Worm (Caenorhabditis elegans) whole organism, midembryonic: ENCODE results near the gene F11A5.9.

Experiments used
- T22C8.4 ChIP-seq: fragments of 200-800 bp; sonication (Bioruptor generic); IDR thresholded peaks from 2 replicates; pipeline ENCODE4 v1.3.6; 2022; ENCODE audit warnings: missing genetic modification characterization, missing compliant biosample characterization
- cog-1 ChIP-seq: sonication (generic microtip); optimal IDR thresholded peaks from 2 replicates; lab custom pipeline; 2016; ENCODE audit warnings: missing genetic modification characterization, missing compliant biosample characterization
- flt-1 ChIP-seq: fragments of 200-800 bp; sonication (Bioruptor generic); IDR thresholded peaks from 2 replicates; pipeline ENCODE4 v1.3.6; 2022; ENCODE audit warnings: missing genetic modification characterization, missing compliant biosample characterization
- klf-2 ChIP-seq: fragments of 200-800 bp; sonication (Bioruptor generic); conservative IDR thresholded peaks from 2 replicates; pipeline ENCODE4 v1.3.6; 2022; ENCODE audit warnings: missing genetic modification reagents, missing genetic modification characterization, missing compliant biosample characterization
- med-1 ChIP-seq: sonication (generic microtip); optimal IDR thresholded peaks from 2 replicates; lab custom pipeline; 2017; ENCODE audit warnings: missing genetic modification characterization, mild to moderate bottlenecking, missing compliant biosample characterization, antibody characterized with exemption, missing genetic modification reagents; ENCODE audit not compliant: insufficient read depth
- ref-1 ChIP-seq: fragments of 200-800 bp; sonication (Bioruptor generic); conservative IDR thresholded peaks from 2 replicates; pipeline ENCODE4 v1.3.6; 2022; ENCODE audit warnings: missing genetic modification reagents, missing genetic modification characterization, missing compliant biosample characterization
- tab-1 ChIP-seq: fragments of 200-800 bp; sonication (Bioruptor generic); IDR thresholded peaks from 2 replicates; pipeline ENCODE4 v1.3.6; 2022; ENCODE audit warnings: missing genetic modification characterization, missing compliant biosample characterization
- ztf-23 ChIP-seq: fragments of 200-800 bp; sonication (Bioruptor generic); IDR thresholded peaks from 2 replicates; pipeline ENCODE4 v1.3.6; 2022; ENCODE audit warnings: missing genetic modification reagents, missing genetic modification characterization, missing compliant biosample characterization
- ztf-29 ChIP-seq: fragments of 200-800 bp; sonication (Bioruptor generic); IDR thresholded peaks from 2 replicates; pipeline ENCODE4 v1.3.6; 2022; ENCODE audit warnings: missing genetic modification reagents, missing genetic modification characterization, missing compliant biosample characterization

F11A5.9 gene

DNA sequence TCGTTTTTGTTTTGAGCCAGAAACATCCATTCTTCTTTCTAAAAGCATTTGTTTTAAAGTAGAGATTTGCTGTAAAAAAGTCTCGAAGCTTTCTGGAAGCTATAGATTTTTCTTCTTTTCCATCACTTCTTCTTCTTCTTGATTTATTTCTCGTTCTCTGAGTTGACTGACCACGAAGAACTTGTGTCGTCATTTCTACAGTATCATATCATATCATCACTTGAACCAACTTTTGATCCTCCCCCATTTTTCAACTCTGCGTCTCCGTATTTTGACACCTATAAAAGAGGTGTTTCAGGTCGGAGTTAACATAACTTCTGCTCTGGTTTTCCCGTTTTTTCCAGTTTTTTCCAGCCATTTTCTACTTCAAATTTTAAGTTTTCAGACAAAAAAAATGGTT lies at the start of gene F11A5.9:
TSS of gene F11A5.9 (plus strand) at position 386 of the 400 bp plus-strand sequence.
- TF ChIP-seq T22C8.4, result no peak
- no peak for TF ChIP-seq ztf-29
- TF ChIP-seq med-1 (GFP tag; lab: Kevin White, UChicago), result no peak
- TF ChIP-seq flt-1, result no peak
- TF ChIP-seq ztf-23 (GFP tag; lab: Robert Waterston, UW), result no peak
- TF ChIP-seq klf-2, result no peak
- TF ChIP-seq tab-1 (GFP tag; lab: Robert Waterston, UW), result no peak

DNA sequence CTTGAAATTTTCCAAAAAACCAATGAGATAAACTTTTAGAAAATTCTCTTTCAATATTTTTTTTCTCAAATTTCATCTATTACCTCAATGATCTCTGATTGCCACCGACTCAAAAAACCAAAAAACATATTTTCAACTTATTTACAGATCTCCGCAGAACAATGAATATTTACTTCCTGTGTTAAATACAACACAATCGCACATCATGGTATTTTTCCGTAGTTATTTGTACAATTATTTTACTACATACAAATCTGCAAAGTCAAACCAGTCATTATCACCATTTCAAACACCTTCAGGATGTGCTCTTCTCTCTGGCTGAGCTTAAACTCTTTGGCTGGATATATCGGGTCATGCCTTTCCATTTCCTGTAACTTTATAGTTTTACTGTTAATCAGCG lies 48.8 kb upstream of the F11A5.9 start, which contains the start of gene str-108:
TSS of gene str-108 (plus strand) at position 301 of the 400 bp plus-strand sequence.
- no peak for TF ChIP-seq flt-1
- no peak for TF ChIP-seq tab-1 (GFP tag; lab: Robert Waterston, UW)
- no peak for TF ChIP-seq klf-2
- no peak for TF ChIP-seq cog-1
- TF ChIP-seq med-1 (GFP tag; lab: Kevin White, UChicago), result no peak
- TF ChIP-seq T22C8.4, result no peak
- TF ChIP-seq ztf-23 (GFP tag; lab: Robert Waterston, UW), result no peak
- TF ChIP-seq ref-1, result no peak
- TF ChIP-seq ztf-29, result no peak

DNA sequence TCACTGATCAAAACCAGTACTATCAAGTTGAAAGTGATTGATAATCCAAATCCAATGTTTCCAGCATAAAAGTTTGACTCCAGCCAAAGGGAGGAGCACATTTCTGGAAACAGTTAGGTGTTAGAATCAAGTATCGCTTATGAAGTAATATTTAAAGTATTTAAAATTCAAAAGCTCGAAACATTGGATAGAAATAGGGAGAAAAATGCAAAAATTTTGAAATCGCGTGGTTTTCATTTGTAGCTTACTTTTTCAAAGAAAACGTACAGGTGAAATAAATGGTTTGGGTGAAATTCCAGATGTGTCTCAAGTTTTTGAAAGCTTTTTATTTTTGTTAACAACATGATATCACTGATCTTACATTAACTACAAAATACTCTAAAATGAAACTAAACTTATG lies 45.7 kb upstream of the F11A5.9 start, which contains the start of gene str-111:
TSS of gene str-111 (minus strand) at position 101 of the 400 bp plus-strand sequence.
- no peak for TF ChIP-seq klf-2
- TF ChIP-seq ztf-23 (GFP tag; lab: Robert Waterston, UW), result no peak
- TF ChIP-seq flt-1, result no peak
- no peak for TF ChIP-seq ref-1
- no peak for TF ChIP-seq ztf-29
- no peak for TF ChIP-seq T22C8.4
- no peak for TF ChIP-seq med-1 (GFP tag; lab: Kevin White, UChicago)
- no peak for TF ChIP-seq cog-1
- TF ChIP-seq tab-1 (GFP tag; lab: Robert Waterston, UW), result no peak

DNA sequence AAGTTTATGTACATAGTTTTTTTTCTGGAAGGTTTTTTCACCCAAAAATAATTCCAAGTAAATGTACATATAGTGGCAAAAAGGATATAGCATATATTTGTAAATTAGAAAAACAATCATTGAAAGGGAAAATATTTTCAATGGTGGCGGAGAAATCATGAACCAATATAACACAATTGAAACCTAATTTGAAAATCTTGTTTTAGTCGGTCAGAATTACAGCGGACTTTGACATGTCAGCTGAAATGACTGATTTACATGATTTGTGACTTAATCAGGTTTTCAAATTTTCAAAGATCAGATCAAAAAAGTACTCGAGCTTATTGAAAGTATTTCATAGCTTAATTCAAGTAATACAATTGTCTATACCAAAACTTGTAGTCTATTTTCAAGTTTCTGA lies 43.0 kb upstream of the F11A5.9 start, which contains the start of gene K05D4.9:
TSS of gene K05D4.9 (minus strand) at position 101 of the 400 bp plus-strand sequence.
- TF ChIP-seq tab-1 (GFP tag; lab: Robert Waterston, UW), result no peak
- no peak for TF ChIP-seq ref-1
- TF ChIP-seq med-1 (GFP tag; lab: Kevin White, UChicago), result no peak
- no peak for TF ChIP-seq ztf-23 (GFP tag; lab: Robert Waterston, UW)
- TF ChIP-seq T22C8.4, result no peak
- no peak for TF ChIP-seq flt-1
- TF ChIP-seq klf-2, result no peak
- no peak for TF ChIP-seq cog-1
- TF ChIP-seq ztf-29, result no peak

DNA sequence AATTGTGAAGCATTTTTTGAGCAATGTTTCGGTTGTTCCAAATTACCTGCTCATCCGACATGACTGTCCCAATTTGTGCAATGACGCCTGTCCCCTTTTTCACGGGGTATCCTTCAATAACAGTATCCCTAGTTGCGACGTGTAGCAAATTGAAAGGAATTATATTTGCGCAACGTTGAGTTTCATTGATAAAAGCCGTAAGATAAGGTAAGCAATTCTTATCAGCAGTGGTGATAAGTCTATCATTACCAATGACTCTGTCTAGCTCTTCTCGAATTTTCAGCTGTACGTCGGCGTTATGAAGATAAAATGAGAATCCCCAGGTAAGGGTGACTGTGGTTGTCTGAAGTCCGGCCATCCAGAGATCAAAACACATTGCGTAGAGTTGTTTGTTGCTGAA lies 40.6 kb upstream of the F11A5.9 start:
- no peak for TF ChIP-seq ztf-29
- TF ChIP-seq klf-2, result no peak
- TF ChIP-seq flt-1, result no peak
- no peak for TF ChIP-seq tab-1 (GFP tag; lab: Robert Waterston, UW)
- TF ChIP-seq ztf-23 (GFP tag; lab: Robert Waterston, UW), result no peak
- no peak for TF ChIP-seq ref-1
- no peak for TF ChIP-seq T22C8.4
- TF ChIP-seq cog-1, result no peak
- TF ChIP-seq med-1 (GFP tag; lab: Kevin White, UChicago), result no peak

DNA sequence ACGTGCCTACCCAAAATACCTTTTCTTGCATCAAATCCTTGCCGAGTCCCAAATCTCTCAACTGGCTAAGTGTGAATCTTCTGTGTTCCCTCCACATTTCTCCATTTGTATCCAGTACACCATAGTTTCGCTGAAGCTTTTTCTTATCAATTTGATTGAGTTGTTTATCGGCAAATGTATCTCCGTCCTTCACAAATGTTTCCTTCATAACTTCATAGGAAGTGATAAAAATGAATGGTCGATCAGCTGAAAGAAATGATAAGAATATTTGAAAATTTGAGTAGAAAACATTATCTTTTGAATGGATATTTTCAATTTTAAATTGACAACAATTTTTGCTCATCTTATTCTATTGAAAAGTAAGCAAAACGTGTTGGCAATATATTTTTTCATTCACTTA lies 39.5 kb upstream of the F11A5.9 start:
- TF ChIP-seq cog-1, result no peak
- no peak for TF ChIP-seq klf-2
- TF ChIP-seq med-1 (GFP tag; lab: Kevin White, UChicago), result no peak
- no peak for TF ChIP-seq T22C8.4
- no peak for TF ChIP-seq ztf-23 (GFP tag; lab: Robert Waterston, UW)
- TF ChIP-seq tab-1 (GFP tag; lab: Robert Waterston, UW), result no peak

DNA sequence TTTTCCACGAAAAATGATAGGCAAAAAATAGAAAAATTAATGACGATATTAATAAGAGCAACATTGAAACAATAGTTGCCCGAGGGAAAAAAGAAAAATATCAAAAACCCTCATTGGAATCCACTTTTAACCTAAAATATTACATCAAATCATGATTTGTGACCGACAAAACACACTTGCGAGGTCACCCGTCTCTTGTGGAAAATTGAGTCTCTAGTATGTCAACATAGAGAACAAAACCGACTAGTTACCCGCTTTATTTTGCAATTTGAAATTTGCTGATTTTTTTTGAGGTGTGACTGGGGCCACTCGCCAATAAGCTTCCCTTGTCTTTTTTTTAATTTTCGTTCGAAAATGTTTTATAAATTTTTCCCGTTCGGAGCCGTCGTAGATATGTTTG lies 38.9 kb upstream of the F11A5.9 start, which contains the start of gene cyp-33D1:
TSS of gene cyp-33D1 (minus strand) at position 101 of the 400 bp plus-strand sequence.
- TF ChIP-seq ref-1, result no peak

DNA sequence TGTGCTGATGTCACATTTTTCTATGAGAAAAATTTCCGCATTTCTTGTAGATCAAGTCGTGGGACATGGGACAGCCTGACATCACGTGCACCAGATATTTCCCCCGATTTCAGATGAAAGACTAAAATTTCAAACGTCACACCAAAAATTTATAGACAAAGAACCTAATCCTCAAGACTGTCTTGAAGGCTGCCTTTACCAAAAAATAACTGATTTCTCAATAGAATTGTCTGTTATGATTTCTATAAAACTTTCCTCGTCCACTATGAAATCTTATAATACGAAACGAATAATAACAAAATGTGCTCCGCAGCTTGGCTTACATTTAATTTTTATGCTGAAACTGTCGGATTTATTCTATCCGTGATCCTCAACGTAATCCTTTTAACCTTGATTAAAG lies 34.3 kb upstream of the F11A5.9 start, which contains the start of gene str-106:
TSS of gene str-106 (plus strand) at position 301 of the 400 bp plus-strand sequence.
- TF ChIP-seq klf-2 (no peak), flt-1 (no peak), ztf-23 (GFP tag; lab: Robert Waterston, UW) (no peak), tab-1 (GFP tag; lab: Robert Waterston, UW) (no peak)

DNA sequence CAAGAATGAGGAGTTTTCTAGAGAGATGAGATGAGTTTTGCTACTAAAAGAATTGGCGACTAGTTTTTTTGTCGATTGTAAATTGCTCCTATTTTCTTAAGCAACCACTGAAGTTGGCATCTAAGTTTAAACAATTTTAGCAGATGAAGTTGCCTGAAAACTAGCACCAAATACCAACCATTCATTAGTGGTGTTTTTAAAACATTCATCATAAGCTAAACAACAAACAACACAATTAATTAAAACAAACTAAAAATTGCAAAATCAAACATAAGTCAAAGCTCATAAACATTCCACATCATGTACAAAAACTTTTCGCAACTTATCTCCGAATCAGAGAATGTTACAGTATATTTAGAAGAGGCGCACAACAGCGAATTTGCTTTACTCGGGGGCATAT lies 32.6 kb upstream of the F11A5.9 start, which contains the start of gene srz-13:
TSS of gene srz-13 (plus strand) at position 301 of the 400 bp plus-strand sequence.
- TF ChIP-seq tab-1 (GFP tag; lab: Robert Waterston, UW) (no peak), klf-2 (no peak), ztf-23 (GFP tag; lab: Robert Waterston, UW) (no peak), cog-1 (no peak), ztf-29 (no peak), T22C8.4 (no peak), flt-1 (no peak), ref-1 (no peak), med-1 (GFP tag; lab: Kevin White, UChicago) (no peak)

DNA sequence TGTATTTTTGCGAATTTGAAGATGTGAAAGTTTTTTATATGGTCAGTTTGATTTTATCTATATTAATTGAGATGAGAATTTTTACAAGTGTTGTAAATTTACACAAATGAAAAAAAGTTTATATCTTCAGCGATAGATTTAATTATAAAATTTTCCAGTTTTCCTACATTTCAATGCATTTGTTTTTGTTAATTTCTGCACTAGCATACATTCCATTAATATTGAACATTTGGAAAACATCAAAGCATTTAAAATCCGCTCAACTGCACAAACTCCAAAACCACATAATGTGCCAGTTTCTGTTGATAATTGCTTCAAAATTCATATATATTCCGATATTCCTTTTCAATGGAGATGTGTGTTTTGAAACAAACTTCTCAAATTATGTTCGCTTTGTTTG lies 31.8 kb upstream of the F11A5.9 start, which contains the start of gene srh-277:
TSS of gene srh-277 (plus strand) at position 301 of the 400 bp plus-strand sequence.
- no peak for TF ChIP-seq ztf-23 (GFP tag; lab: Robert Waterston, UW)
- no peak for TF ChIP-seq T22C8.4
- TF ChIP-seq med-1 (GFP tag; lab: Kevin White, UChicago), result no peak
- no peak for TF ChIP-seq cog-1
- no peak for TF ChIP-seq klf-2
- TF ChIP-seq ztf-29, result no peak

DNA sequence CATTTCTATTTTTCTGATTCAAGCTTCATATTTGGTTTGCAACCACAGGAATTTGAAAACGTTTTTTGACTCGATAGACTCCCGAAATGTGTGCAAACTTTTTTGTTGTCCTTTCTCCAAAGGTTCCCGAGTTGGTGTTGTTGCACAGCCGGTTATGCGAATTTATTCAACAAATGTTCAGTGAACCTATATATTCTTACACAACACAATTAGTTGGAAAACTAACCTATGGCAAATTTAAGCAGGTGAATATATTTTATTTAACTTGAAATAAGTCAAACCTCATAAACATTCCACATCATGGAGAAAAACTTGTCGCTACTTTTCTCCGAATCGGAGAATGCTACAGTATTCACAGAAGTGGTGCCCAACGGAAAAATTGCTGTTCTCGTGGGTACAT lies 31.3 kb upstream of the F11A5.9 start, which contains the start of gene srz-14:
TSS of gene srz-14 (plus strand) at position 301 of the 400 bp plus-strand sequence.
- TF ChIP-seq T22C8.4, result no peak
- TF ChIP-seq med-1 (GFP tag; lab: Kevin White, UChicago), result no peak
- no peak for TF ChIP-seq ztf-23 (GFP tag; lab: Robert Waterston, UW)
- TF ChIP-seq cog-1, result no peak
- no peak for TF ChIP-seq klf-2
- no peak for TF ChIP-seq tab-1 (GFP tag; lab: Robert Waterston, UW)
- no peak for TF ChIP-seq flt-1
- TF ChIP-seq ref-1, result no peak
- TF ChIP-seq ztf-29, result no peak
